Worm (Caenorhabditis elegans) whole organism, L4/young adult: ENCODE results near the gene gpd-1.

Experiments used
- W03F9.2 ChIP-seq: fragments of 150-350 bp; optimal IDR thresholded peaks from 2 replicates; lab custom pipeline; 2014; ENCODE audit warnings: missing biosample characterization, missing genetic modification characterization
- dao-5 ChIP-seq: sonication (generic microtip); optimal IDR thresholded peaks from 2 replicates; lab custom pipeline; 2016; ENCODE audit warnings: missing genotype, missing genetic modification characterization, moderate library complexity, missing compliant biosample characterization
- him-1 ChIP-seq: sonication (generic microtip); optimal IDR thresholded peaks from 2 replicates; lab custom pipeline; 2016; ENCODE audit warnings: missing genotype, missing genetic modification reagents, missing genetic modification characterization, missing compliant biosample characterization

- TF ChIP-seq him-1 (tag; lab: Kevin White, UChicago) (no peak), W03F9.2 (no peak), dao-5 (tag; lab: Kevin White, UChicago) (no peak)
These were observed 48.9 kb upstream of the gpd-1 start, which contains the start of gene pro-2 for ce11 chrII:10345012-10345411.
